Worm (Caenorhabditis elegans) whole organism, mixed stage, embryonic: ENCODE data around the gene C45E5.1.

Source experiments
- cnd-1 ChIP-seq: fragments of 200-800 bp; sonication (Bioruptor generic); optimal IDR thresholded peaks from 2 replicates; lab custom pipeline; 2018; ENCODE audit warnings: mild to moderate bottlenecking, missing genetic modification characterization, missing compliant biosample characterization
- elt-3 ChIP-seq: fragments of 150-350 bp; optimal IDR thresholded peaks from 2 replicates; lab custom pipeline; 2014; ENCODE audit warnings: missing biosample characterization, missing genetic modification characterization
- nhr-237 ChIP-seq: fragments of 150-350 bp; optimal IDR thresholded peaks from 2 replicates; lab custom pipeline; 2014; ENCODE audit warnings: missing biosample characterization, missing genetic modification characterization
- pha-4 ChIP-seq: fragments of 150-350 bp; optimal IDR thresholded peaks from 2 replicates; lab custom pipeline; 2018; ENCODE audit warnings: missing biosample characterization, missing genetic modification reagents, missing genetic modification characterization
- snpc-4 ChIP-seq: fragments of 150-350 bp; optimal IDR thresholded peaks from 2 replicates; lab custom pipeline; 2014; ENCODE audit warnings: missing biosample characterization, missing genetic modification characterization
- sptf-1 ChIP-seq: sonication (generic microtip); optimal IDR thresholded peaks from 2 replicates; lab custom pipeline; 2017; ENCODE audit warnings: mild to moderate bottlenecking, missing genetic modification characterization, moderate library complexity, missing compliant biosample characterization
- tbx-8 ChIP-seq: fragments of 200-800 bp; sonication (Bioruptor generic); optimal IDR thresholded peaks from 2 replicates; lab custom pipeline; 2018; ENCODE audit warnings: mild to moderate bottlenecking, missing genetic modification characterization, moderate library complexity, missing compliant biosample characterization
- ztf-11 ChIP-seq: fragments of 150-350 bp; optimal IDR thresholded peaks from 2 replicates; lab custom pipeline; 2014; ENCODE audit warnings: missing biosample characterization, missing genetic modification characterization

DNA sequence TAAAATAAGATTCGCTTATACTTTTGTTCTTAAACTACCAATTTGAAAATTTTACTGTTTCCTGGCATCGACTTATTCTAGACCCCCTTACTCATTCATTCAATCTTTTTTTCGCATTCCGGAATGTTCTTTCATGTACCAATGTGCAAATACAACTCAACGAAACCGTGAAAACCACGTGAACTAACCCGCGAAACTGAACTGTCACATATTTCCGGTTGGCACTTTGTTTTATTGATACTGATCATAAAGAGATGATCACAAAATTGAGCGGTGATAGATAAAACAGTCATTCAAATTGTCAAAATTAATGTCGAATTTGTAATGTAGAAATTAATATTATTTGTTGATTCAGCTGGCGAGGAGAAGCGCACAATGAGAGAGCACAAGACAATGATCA, 11.7 kb downstream of the C45E5.1 start:
- no peak for TF ChIP-seq snpc-4 (tag; lab: Kevin White, UChicago)
- no peak for TF ChIP-seq sptf-1
- no peak for TF ChIP-seq nhr-237 (tag; lab: Kevin White, UChicago)
- TF ChIP-seq pha-4 (tag; lab: Kevin White, UChicago): no peak
- TF ChIP-seq elt-3: no peak
- no peak for TF ChIP-seq tbx-8
- no peak for TF ChIP-seq cnd-1
- TF ChIP-seq ztf-11: no peak
